Worm (Caenorhabditis elegans) whole organism, late embryonic: ENCODE measurements around the gene C27F2.9.

ENCODE experiments used
- C08G9.2 ChIP-seq: sonication (generic microtip); optimal IDR thresholded peaks from 2 replicates; lab custom pipeline; 2016; ENCODE audit warnings: mild to moderate bottlenecking, missing genetic modification characterization, moderate library complexity, missing compliant biosample characterization
- K09A11.1 ChIP-seq: sonication (generic microtip); optimal IDR thresholded peaks from 2 replicates; lab custom pipeline; 2017; ENCODE audit warnings: antibody characterized with exemption, mild to moderate bottlenecking, missing genetic modification characterization, missing compliant biosample characterization; ENCODE audit not compliant: insufficient read depth
- ama-1 ChIP-seq: fragments of 150-350 bp; optimal IDR thresholded peaks from 2 replicates; lab custom pipeline; 2014
- ceh-30 ChIP-seq: fragments of 150-350 bp; optimal IDR thresholded peaks from 2 replicates; lab custom pipeline; 2014; ENCODE audit warnings: missing biosample characterization, missing genetic modification characterization
- ceh-48 ChIP-seq: sonication (generic microtip); optimal IDR thresholded peaks from 2 replicates; lab custom pipeline; 2016; ENCODE audit warnings: missing genetic modification characterization, inconsistent platforms, missing compliant biosample characterization
- ceh-9 ChIP-seq: sonication (generic microtip); optimal IDR thresholded peaks from 2 replicates; lab custom pipeline; 2016; ENCODE audit warnings: mild to moderate bottlenecking, missing genetic modification characterization, inconsistent platforms, missing compliant biosample characterization
- elt-2 ChIP-seq: sonication (generic microtip); optimal IDR thresholded peaks from 2 replicates; lab custom pipeline; 2016; ENCODE audit warnings: missing genetic modification reagents, missing genetic modification characterization, missing compliant biosample characterization
- nhr-11 ChIP-seq: fragments of 150-350 bp; optimal IDR thresholded peaks from 2 replicates; lab custom pipeline; 2014; ENCODE audit warnings: missing biosample characterization, missing genetic modification characterization
- pha-2 ChIP-seq: sonication (generic microtip); optimal IDR thresholded peaks from 2 replicates; lab custom pipeline; 2017; ENCODE audit warnings: mild to moderate bottlenecking, missing genetic modification characterization, missing compliant biosample characterization
- rnt-1 ChIP-seq: sonication (generic microtip); optimal IDR thresholded peaks from 2 replicates; lab custom pipeline; 2016; ENCODE audit warnings: missing genetic modification characterization, missing compliant biosample characterization
- sox-4 ChIP-seq: sonication (generic microtip); optimal IDR thresholded peaks from 2 replicates; lab custom pipeline; 2017; ENCODE audit warnings: mild to moderate bottlenecking, missing genetic modification characterization, inconsistent platforms, missing compliant biosample characterization
- tbx-2 ChIP-seq: sonication (generic microtip); optimal IDR thresholded peaks from 2 replicates; lab custom pipeline; 2016; ENCODE audit warnings: missing genetic modification characterization, missing compliant biosample characterization
- ttx-3 ChIP-seq: sonication (generic microtip); optimal IDR thresholded peaks from 2 replicates; lab custom pipeline; 2016; ENCODE audit warnings: missing genetic modification reagents, missing genetic modification characterization, missing compliant biosample characterization
- unc-55 ChIP-seq: sonication (generic microtip); optimal IDR thresholded peaks from 2 replicates; lab custom pipeline; 2017; ENCODE audit warnings: missing biosample characterization, missing genetic modification reagents, missing genetic modification characterization

DNA sequence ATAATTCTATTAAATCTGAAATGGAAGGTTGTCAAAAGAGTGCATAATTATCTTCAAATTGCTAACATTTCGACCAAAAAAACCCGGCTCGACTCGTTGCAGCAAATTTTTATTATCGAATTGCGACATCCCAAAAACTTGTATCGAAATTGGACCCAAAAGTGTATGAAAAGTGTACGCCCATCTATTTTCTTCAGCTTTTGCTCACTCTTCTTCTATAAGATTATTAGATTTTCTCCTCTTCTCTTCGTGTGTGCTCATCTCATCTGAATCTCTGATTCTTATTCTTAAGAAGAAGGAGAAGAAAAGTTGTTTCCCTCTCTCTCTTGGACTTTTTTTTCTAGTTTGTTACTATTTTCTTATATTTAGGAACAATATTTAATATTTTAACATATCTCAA lies 4.4 kb upstream of the C27F2.9 start:
- TF ChIP-seq unc-55 (GFP tag; lab: Kevin White, UChicago) (no peak), K09A11.1 (tag; lab: Kevin White, UChicago) (no peak), ceh-48 (tag; lab: Kevin White, UChicago) (no peak), ceh-9 (tag; lab: Kevin White, UChicago) (no peak), ttx-3 (no peak), rnt-1 (tag; lab: Kevin White, UChicago) (no peak), tbx-2 (no peak), C08G9.2 (tag; lab: Kevin White, UChicago) (no peak), nhr-11 (no peak), sox-4 (tag; lab: Kevin White, UChicago) (no peak), ama-1 (lab: Kevin White, UChicago) (no peak), pha-2 (tag; lab: Kevin White, UChicago) (no peak), elt-2 (tag; lab: Kevin White, UChicago) (no peak), ceh-30 (tag; lab: Kevin White, UChicago) (no peak)
